Worm (Caenorhabditis elegans) whole organism, L4 larva: ENCODE data around the gene F36A4.1.

Source experiments
- F10B5.3 ChIP-seq: sonication (generic microtip); optimal IDR thresholded peaks from 2 replicates; lab custom pipeline; 2016; ENCODE audit warnings: mild to moderate bottlenecking, missing genetic modification characterization, missing compliant biosample characterization
- F49E8.2 ChIP-seq: sonication (generic microtip); optimal IDR thresholded peaks from 2 replicates; lab custom pipeline; 2016; ENCODE audit warnings: missing compliant biosample characterization, mild to moderate bottlenecking, missing genetic modification characterization, borderline replicate concordance
- T26A8.4 ChIP-seq: fragments of 200-800 bp; sonication (Bioruptor generic); IDR thresholded peaks from 2 replicates; pipeline ENCODE4 v1.3.6; 2022; ENCODE audit warnings: missing genetic modification characterization, missing compliant biosample characterization
- Y5F2A.4 ChIP-seq: fragments of 200-800 bp; sonication (Bioruptor generic); optimal IDR thresholded peaks from 2 replicates; lab custom pipeline; 2018; ENCODE audit warnings: mild to moderate bottlenecking, missing genetic modification characterization, missing compliant biosample characterization
- ZK337.2 ChIP-seq: fragments of 200-800 bp; sonication (Bioruptor generic); IDR thresholded peaks from 2 replicates; pipeline ENCODE4 v1.3.6; 2022; ENCODE audit warnings: missing genetic modification reagents, missing genetic modification characterization, missing compliant biosample characterization
- aha-1 ChIP-seq: fragments of 150-350 bp; peaks from one replicate; lab custom pipeline; 2014; ENCODE audit warnings: missing biosample characterization, missing genetic modification characterization
- arid-1 ChIP-seq: fragments of 200-800 bp; sonication (Bioruptor generic); conservative IDR thresholded peaks from 2 replicates; pipeline ENCODE4 v1.3.6; 2022; ENCODE audit warnings: missing genetic modification reagents, missing genetic modification characterization, missing compliant biosample characterization
- ceh-20 ChIP-seq: fragments of 200-800 bp; sonication (Bioruptor generic); IDR thresholded peaks from 2 replicates; pipeline ENCODE4 v1.3.6; 2022; ENCODE audit warnings: missing genetic modification reagents, missing genetic modification characterization, missing compliant biosample characterization
- ceh-44 ChIP-seq: fragments of 200-800 bp; sonication (Bioruptor generic); IDR thresholded peaks from 2 replicates; pipeline ENCODE4 v1.3.6; 2022; ENCODE audit warnings: missing genetic modification reagents, missing genetic modification characterization, missing compliant biosample characterization
- ceh-62 ChIP-seq: sonication (generic microtip); optimal IDR thresholded peaks from 2 replicates; lab custom pipeline; 2017; ENCODE audit warnings: missing biosample characterization, missing genetic modification characterization
- daf-16 ChIP-seq, 3 experiments: sonication (generic microtip); optimal IDR thresholded peaks; 2 replicates each; lab custom pipeline; 2016 to 2017; ENCODE audit warnings: missing genetic modification characterization in 3 of 3, missing genetic modification reagents in 3 of 3, mild to moderate bottlenecking in 2 of 3, missing compliant biosample characterization in 2 of 3, missing biosample characterization in 1 of 3, moderate library complexity in 1 of 3
- daf-19 ChIP-seq: fragments of 200-800 bp; sonication (Bioruptor generic); conservative IDR thresholded peaks from 2 replicates; pipeline ENCODE4 v1.3.6; 2022; ENCODE audit warnings: missing genetic modification characterization, missing compliant biosample characterization
- dmd-9 ChIP-seq: fragments of 200-800 bp; sonication (Bioruptor generic); IDR thresholded peaks from 2 replicates; pipeline ENCODE4 v1.3.6; 2022; ENCODE audit warnings: missing genetic modification reagents, missing genetic modification characterization, missing compliant biosample characterization
- dpl-1 ChIP-seq: fragments of 150-350 bp; optimal IDR thresholded peaks from 2 replicates; lab custom pipeline; 2014; ENCODE audit warnings: missing biosample characterization, missing genetic modification reagents, missing genetic modification characterization
- egl-43 ChIP-seq: fragments of 200-800 bp; sonication (Bioruptor generic); IDR thresholded peaks from 2 replicates; pipeline ENCODE4 v1.3.6; 2022; ENCODE audit warnings: missing genetic modification reagents, missing genetic modification characterization, missing compliant biosample characterization
- gei-8 ChIP-seq: fragments of 200-800 bp; sonication (Bioruptor generic); optimal IDR thresholded peaks from 2 replicates; lab custom pipeline; 2018; ENCODE audit warnings: mild to moderate bottlenecking, missing genetic modification characterization, missing compliant biosample characterization
- hlh-11 ChIP-seq: fragments of 200-800 bp; sonication (Bioruptor generic); optimal IDR thresholded peaks from 2 replicates; lab custom pipeline; 2018; ENCODE audit warnings: mild to moderate bottlenecking, missing genetic modification characterization, missing compliant biosample characterization
- hmg-1.1 ChIP-seq: fragments of 200-800 bp; sonication (Bioruptor generic); IDR thresholded peaks from 2 replicates; pipeline ENCODE4 v1.3.6; 2022; ENCODE audit warnings: missing genetic modification reagents, missing genetic modification characterization, missing compliant biosample characterization
- madf-5 ChIP-seq, 2 experiments: fragments of 200-800 bp; sonication (Bioruptor generic); IDR thresholded peaks; 2 replicates each; pipeline ENCODE4 v1.3.6; 2022; ENCODE audit warnings: missing compliant biosample characterization in 2 of 2, missing genetic modification characterization in 2 of 2
- mdl-1 ChIP-seq, 2 experiments: fragments of 150-350 bp in 1 of 2; sonication (generic microtip) in 1 of 2; optimal IDR thresholded peaks; 2 replicates each; lab custom pipeline; 2014 to 2017; ENCODE audit warnings: missing biosample characterization in 2 of 2, missing genetic modification characterization in 2 of 2
- mep-1 ChIP-seq: fragments of 150-350 bp; sonication (generic microtip); optimal IDR thresholded peaks from 3 replicates; lab custom pipeline; 2014; ENCODE audit warnings: missing biosample characterization, missing genetic modification characterization
- mxl-2 ChIP-seq: fragments of 200-800 bp; sonication (Bioruptor generic); conservative IDR thresholded peaks from 2 replicates; pipeline ENCODE4 v1.3.6; 2022; ENCODE audit warnings: missing genetic modification reagents, missing genetic modification characterization, missing compliant biosample characterization
- mxl-3 ChIP-seq: fragments of 200-800 bp; sonication (Bioruptor generic); optimal IDR thresholded peaks from 2 replicates; lab custom pipeline; 2018; ENCODE audit warnings: mild to moderate bottlenecking, missing genetic modification characterization, missing compliant biosample characterization
- nhr-237 ChIP-seq: sonication (generic microtip); optimal IDR thresholded peaks from 2 replicates; lab custom pipeline; 2017; ENCODE audit warnings: missing biosample characterization, missing genetic modification characterization
- nhr-41 ChIP-seq: fragments of 200-800 bp; sonication (Bioruptor generic); IDR thresholded peaks from 2 replicates; pipeline ENCODE4 v1.3.6; 2022; ENCODE audit warnings: missing genetic modification reagents, missing genetic modification characterization, missing compliant biosample characterization
- nhr-42 ChIP-seq: fragments of 200-800 bp; sonication (Bioruptor generic); IDR thresholded peaks from 2 replicates; pipeline ENCODE4 v1.3.6; 2022; ENCODE audit warnings: missing genetic modification characterization, missing compliant biosample characterization
- nhr-48 ChIP-seq: sonication (generic microtip); optimal IDR thresholded peaks from 2 replicates; lab custom pipeline; 2016; ENCODE audit warnings: mild to moderate bottlenecking, missing genetic modification characterization, missing compliant biosample characterization
- nhr-6 ChIP-seq: fragments of 150-350 bp; optimal IDR thresholded peaks from 2 replicates; lab custom pipeline; 2014; ENCODE audit warnings: missing biosample characterization, missing genetic modification characterization
- pha-4 ChIP-seq, 2 experiments: fragments of 150-350 bp in 1 of 2; fragments of 200-800 bp in 1 of 2; sonication (Bioruptor generic) in 1 of 2; IDR thresholded peaks in 1 of 2; optimal IDR thresholded peaks in 1 of 2; 2 replicates each; pipeline versions ENCODE4 v1.3.6 to Lab custom; 2014 to 2022; ENCODE audit warnings: missing genetic modification characterization in 2 of 2, missing genetic modification reagents in 2 of 2, missing biosample characterization in 1 of 2, missing compliant biosample characterization in 1 of 2
- pqm-1 ChIP-seq: sonication (generic microtip); optimal IDR thresholded peaks from 2 replicates; lab custom pipeline; 2017; ENCODE audit warnings: missing biosample characterization, missing genetic modification characterization
- set-16 ChIP-seq: fragments of 200-800 bp; sonication (Bioruptor generic); IDR thresholded peaks from 2 replicates; pipeline ENCODE4 v1.3.6; 2022; ENCODE audit warnings: missing genetic modification reagents, missing genetic modification characterization, missing compliant biosample characterization
- unc-62 ChIP-seq, 3 experiments: fragments of 150-350 bp in 1 of 3; sonication (generic microtip); optimal IDR thresholded peaks in 2 of 3; peaks in 1 of 3; 1 replicate in 1 of 3; 2 replicates in 2 of 3; lab custom pipeline; 2014 to 2017; ENCODE audit warnings: missing biosample characterization in 3 of 3, missing genetic modification characterization in 3 of 3, missing genetic modification reagents in 3 of 3, missing genotype in 1 of 3
- zfp-3 ChIP-seq: fragments of 200-800 bp; sonication (Bioruptor generic); conservative IDR thresholded peaks from 2 replicates; pipeline ENCODE4 v1.3.6; 2022; ENCODE audit warnings: missing genetic modification reagents, missing genetic modification characterization, missing compliant biosample characterization
- zip-2 ChIP-seq: fragments of 150-350 bp; optimal IDR thresholded peaks from 2 replicates; lab custom pipeline; 2014; ENCODE audit warnings: missing biosample characterization, missing genetic modification characterization
- ztf-7 ChIP-seq: fragments of 150-350 bp; optimal IDR thresholded peaks from 2 replicates; lab custom pipeline; 2014; ENCODE audit warnings: missing biosample characterization, missing genetic modification characterization

The F36A4.1 gene

DNA sequence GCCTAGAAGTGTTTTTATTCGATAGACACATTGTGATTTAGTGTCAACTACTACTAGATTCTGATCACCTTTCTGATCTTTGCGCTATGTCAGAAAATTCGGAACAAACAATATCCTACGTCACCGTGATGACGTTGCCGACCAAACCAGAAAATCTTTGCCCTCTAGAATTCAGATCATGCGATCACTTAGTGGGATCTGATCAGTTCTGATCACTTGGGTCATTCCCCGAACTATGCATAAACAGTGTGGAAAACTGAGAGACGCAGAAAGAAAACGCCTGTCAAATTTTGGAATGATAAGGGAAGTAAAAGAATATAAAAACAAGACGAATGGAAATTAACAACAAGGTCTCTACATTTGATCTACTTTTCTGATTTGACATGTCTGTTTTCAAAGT is 22.3 kb downstream of the F36A4.1 start, which contains the start of gene F15E6.3 (continued):
- TF ChIP-seq unc-62 (GFP tag; optimal IDR thresholded peaks at IDR 0.05 in 1 of 2; lab: Kevin White, UChicago): peak in 1 of 2 experiments; percentile 99
- TF ChIP-seq unc-62 (tag; optimal IDR thresholded peaks at IDR 0.05; lab: Kevin White, UChicago): no peak
- TF ChIP-seq pqm-1 (tag; lab: Kevin White, UChicago): no peak
- TF ChIP-seq nhr-237: no peak

DNA sequence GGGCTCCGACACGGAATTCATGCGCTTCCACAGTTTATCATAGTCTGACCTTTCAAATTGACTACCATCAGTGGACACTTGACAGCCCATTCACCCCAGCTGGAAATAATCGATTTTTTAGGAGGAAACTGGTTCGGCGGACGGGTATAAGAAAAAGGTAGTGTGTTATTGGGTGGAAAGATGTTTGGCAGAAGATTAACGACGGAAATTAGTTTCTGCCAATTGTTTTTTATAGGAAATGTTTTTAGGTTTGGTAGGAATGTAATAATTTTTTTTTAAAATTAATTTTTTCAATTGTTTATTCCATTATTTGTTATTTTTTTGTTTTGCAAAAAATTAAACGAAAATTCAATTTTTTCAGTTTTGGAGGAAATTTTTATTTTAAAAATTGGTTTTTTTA is 26.7 kb downstream of the F36A4.1 start, which contains the start of gene F15E6.9:
Gene F15E6.9, minus strand, starts transcription at position 101 of the 400 bp plus-strand sequence.
- no peak for TF ChIP-seq hmg-1.1 (GFP tag; lab: Robert Waterston, UW)
- no peak for TF ChIP-seq ceh-44 (GFP tag; lab: Robert Waterston, UW)
- TF ChIP-seq dmd-9 (GFP tag; lab: Robert Waterston, UW): no peak
- TF ChIP-seq nhr-41 (GFP tag; lab: Robert Waterston, UW): no peak
- TF ChIP-seq zfp-3 (GFP tag; lab: Robert Waterston, UW): no peak
- no peak for TF ChIP-seq ceh-20 (GFP tag; lab: Robert Waterston, UW)
- no peak for TF ChIP-seq madf-5 (GFP tag; IDR thresholded peaks at IDR 0.05; lab: Robert Waterston, UW)
- no peak for TF ChIP-seq ZK337.2 (GFP tag; lab: Robert Waterston, UW)
- TF ChIP-seq F10B5.3 (tag; lab: Kevin White, UChicago): no peak
- no peak for TF ChIP-seq hlh-11 (tag; lab: Kevin White, UChicago)
- TF ChIP-seq ztf-7 (tag; lab: Kevin White, UChicago): no peak
- no peak for TF ChIP-seq ceh-62
- no peak for TF ChIP-seq mdl-1 (tag; optimal IDR thresholded peaks at IDR 0.05; lab: Kevin White, UChicago)
- no peak for TF ChIP-seq arid-1
- no peak for TF ChIP-seq unc-62 (GFP tag; optimal IDR thresholded peaks at IDR 0.05 in 1 of 2; lab: Kevin White, UChicago)
- TF ChIP-seq unc-62 (tag; optimal IDR thresholded peaks at IDR 0.05; lab: Kevin White, UChicago): no peak
- no peak for TF ChIP-seq mxl-3 (GFP tag; lab: Kevin White, UChicago)
- TF ChIP-seq F49E8.2 (tag; lab: Kevin White, UChicago): no peak

DNA sequence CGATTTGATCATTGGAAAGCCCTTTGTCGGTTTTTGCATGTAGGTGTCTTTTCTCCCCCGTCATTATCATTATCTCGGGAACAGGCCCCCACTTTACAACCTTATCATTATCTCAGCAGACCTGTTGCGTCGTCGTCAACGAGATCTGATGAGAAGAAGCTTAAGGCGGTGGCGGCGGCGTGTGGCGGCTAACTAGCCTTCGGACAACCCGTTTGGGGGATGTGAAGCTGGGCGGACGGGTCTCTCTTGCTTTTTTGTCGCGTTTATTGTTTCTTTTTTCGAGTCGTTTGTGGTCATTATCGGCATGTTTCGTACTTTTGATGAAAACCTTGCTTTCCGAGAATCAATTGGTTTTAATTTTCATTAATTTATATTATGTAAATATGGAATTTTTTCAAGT is 27.7 kb downstream of the F36A4.1 start:
- TF ChIP-seq set-16 (GFP tag; lab: Robert Waterston, UW) (peak; percentile 34; the same call in 1 of the 2 replicates), zip-2 (no peak), arid-1 (no peak), daf-19 (GFP tag; lab: Robert Waterston, UW) (no peak), pha-4 (GFP tag; IDR thresholded peaks at IDR 0.05; lab: Robert Waterston, UW) (no peak), pha-4 (tag; optimal IDR thresholded peaks at IDR 0.05; lab: Kevin White, UChicago) (no peak), mxl-2 (GFP tag; lab: Robert Waterston, UW) (no peak), ceh-20 (GFP tag; lab: Robert Waterston, UW) (no peak), daf-16 (GFP tag; optimal IDR thresholded peaks at IDR 0.05; lab: Kevin White, UChicago) (no peak), daf-16 (tag; optimal IDR thresholded peaks at IDR 0.05; lab: Kevin White, UChicago) (no peak), T26A8.4 (GFP tag; lab: Robert Waterston, UW) (peak; percentile 64), egl-43 (GFP tag; lab: Robert Waterston, UW) (no peak), nhr-42 (GFP tag; lab: Robert Waterston, UW) (no peak), dpl-1 (no peak), nhr-48 (tag; lab: Kevin White, UChicago) (peak; percentile 51), mxl-3 (GFP tag; lab: Kevin White, UChicago) (peak; percentile 30), nhr-6 (tag; lab: Kevin White, UChicago) (no peak), hlh-11 (tag; lab: Kevin White, UChicago) (peak; percentile 67), mep-1 (no peak), aha-1 (tag; lab: Kevin White, UChicago) (peak; percentile 79), gei-8 (no peak), hmg-1.1 (GFP tag; lab: Robert Waterston, UW) (no peak), mdl-1 (tag; optimal IDR thresholded peaks at IDR 0.05; lab: Kevin White, UChicago) (no peak), Y5F2A.4 (GFP tag; lab: Kevin White, UChicago) (no peak)
